Worm (Caenorhabditis elegans) whole organism, early embryonic: ENCODE measurements around the gene B0432.9.

Experiments
- aly-1 ChIP-seq: sonication (generic microtip); optimal IDR thresholded peaks from 2 replicates; lab custom pipeline; 2016; ENCODE audit warnings: missing genetic modification characterization, missing compliant biosample characterization
- ama-1 ChIP-seq: fragments of 150-350 bp; optimal IDR thresholded peaks from 2 replicates; lab custom pipeline; 2014
- ceh-13 ChIP-seq: fragments of 200-800 bp; sonication (Bioruptor generic); optimal IDR thresholded peaks from 2 replicates; lab custom pipeline; 2018; ENCODE audit warnings: mild to moderate bottlenecking, missing genetic modification characterization, missing compliant biosample characterization
- ets-7 ChIP-seq: sonication (generic microtip); optimal IDR thresholded peaks from 2 replicates; lab custom pipeline; 2016; ENCODE audit warnings: missing genotype, missing genetic modification characterization, missing compliant biosample characterization
- flt-1 ChIP-seq: fragments of 200-800 bp; sonication (Bioruptor generic); IDR thresholded peaks from 2 replicates; pipeline ENCODE4 v1.3.6; 2022; ENCODE audit warnings: missing genetic modification characterization, missing compliant biosample characterization
- hmbx-1 ChIP-seq: sonication (generic microtip); optimal IDR thresholded peaks from 2 replicates; lab custom pipeline; 2016; ENCODE audit warnings: mild to moderate bottlenecking, missing genetic modification characterization, missing compliant biosample characterization
- hnd-1 ChIP-seq: sonication (generic microtip); optimal IDR thresholded peaks from 2 replicates; lab custom pipeline; 2016; ENCODE audit warnings: missing genetic modification characterization, missing compliant biosample characterization
- scrt-1 ChIP-seq: fragments of 200-800 bp; sonication (Bioruptor generic); IDR thresholded peaks from 2 replicates; pipeline ENCODE4 v1.3.6; 2022; ENCODE audit warnings: missing genetic modification characterization, missing compliant biosample characterization
- sea-1 ChIP-seq: fragments of 200-800 bp; sonication (Bioruptor generic); conservative IDR thresholded peaks from 2 replicates; pipeline ENCODE4 v1.3.6; 2022; ENCODE audit warnings: missing genetic modification characterization, missing compliant biosample characterization

DNA sequence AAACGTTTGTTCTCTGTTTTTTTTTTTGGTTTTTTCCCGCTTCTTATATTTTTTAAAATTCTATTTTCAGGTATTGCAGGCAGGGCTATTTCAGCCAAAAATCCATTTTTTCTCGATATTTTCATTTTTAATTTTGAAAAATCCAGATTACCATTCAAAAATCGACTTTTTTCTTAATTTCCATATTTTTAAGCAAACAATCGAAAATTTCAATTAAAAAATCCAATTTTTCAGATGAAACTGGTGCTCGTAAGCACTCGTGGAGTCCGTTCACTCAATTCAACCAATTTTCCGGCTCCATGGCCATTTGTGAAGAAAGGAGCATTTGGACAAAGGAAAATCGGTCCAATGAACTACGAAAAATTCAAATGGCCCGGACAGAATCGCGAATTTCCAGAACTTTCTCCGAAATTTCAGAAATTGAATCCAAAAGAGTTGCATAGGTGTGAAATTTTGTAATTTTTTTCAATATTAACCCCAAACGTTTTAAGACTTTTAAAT is 5.3 kb upstream of the B0432.9 start, which contains the start of gene mrpl-41:
- no peak for TF ChIP-seq flt-1 (GFP tag; lab: Robert Waterston, UW)
- no peak for TF ChIP-seq ceh-13 (GFP tag; lab: Kevin White, UChicago)
- TF ChIP-seq sea-1 (GFP tag; lab: Robert Waterston, UW), result no peak
- TF ChIP-seq ama-1 (lab: Kevin White, UChicago), result no peak
- no peak for TF ChIP-seq aly-1
- no peak for TF ChIP-seq ets-7 (tag; lab: Kevin White, UChicago)
- no peak for TF ChIP-seq hnd-1 (tag; lab: Kevin White, UChicago)
- TF ChIP-seq hmbx-1, result no peak
- no peak for TF ChIP-seq scrt-1 (GFP tag; lab: Robert Waterston, UW)
